Fruit fly (Drosophila melanogaster) whole organism, embryonic: ENCODE data around the gene CG17801.

Experiments
- ATbp ChIP-seq: fragments of 200-800 bp; sonication (Bioruptor generic); optimal IDR thresholded peaks from 2 replicates; lab custom pipeline; 2017; ENCODE audit warnings: missing biosample characterization, mild to moderate bottlenecking, missing genetic modification characterization, missing genetic modification reagents
- CG1024 ChIP-seq: fragments of 200-800 bp; sonication (Bioruptor generic); IDR thresholded peaks from 2 replicates; pipeline ENCODE4 v1.3.6; 2022; ENCODE audit warnings: missing biosample characterization, missing genetic modification characterization
- CG10979 ChIP-seq: fragments of 200-800 bp; sonication (Bioruptor generic); optimal IDR thresholded peaks from 2 replicates; lab custom pipeline; 2018; ENCODE audit warnings: missing biosample characterization, mild to moderate bottlenecking, missing genetic modification characterization, moderate library complexity
- CG11504 ChIP-seq: fragments of 200-800 bp; sonication (Bioruptor generic); optimal IDR thresholded peaks from 3 replicates; lab custom pipeline; 2019; ENCODE audit warnings: missing biosample characterization, mild to moderate bottlenecking, missing genetic modification characterization, moderate library complexity
- CG13296 ChIP-seq: fragments of 200-800 bp; sonication (Bioruptor generic); optimal IDR thresholded peaks from 3 replicates; lab custom pipeline; 2018; ENCODE audit warnings: missing biosample characterization, mild to moderate bottlenecking, missing genetic modification characterization
- CG13775 ChIP-seq: fragments of 200-800 bp; sonication (Bioruptor generic); optimal IDR thresholded peaks from 3 replicates; lab custom pipeline; 2017; ENCODE audit warnings: missing biosample characterization, mild to moderate bottlenecking, missing genetic modification characterization
- CG14441 ChIP-seq: fragments of 200-800 bp; sonication (Bioruptor generic); IDR thresholded peaks from 2 replicates; pipeline ENCODE4 v1.3.6; 2022; ENCODE audit warnings: missing biosample characterization, missing genetic modification characterization
- CG14710 ChIP-seq: fragments of 200-800 bp; sonication (Bioruptor generic); optimal IDR thresholded peaks from 3 replicates; lab custom pipeline; 2019; ENCODE audit warnings: missing biosample characterization, mild to moderate bottlenecking, missing genetic modification characterization, moderate library complexity
- CG17359 ChIP-seq: fragments of 200-800 bp; sonication (Bioruptor generic); optimal IDR thresholded peaks from 3 replicates; lab custom pipeline; 2018; ENCODE audit warnings: missing biosample characterization, mild to moderate bottlenecking, missing genetic modification characterization, moderate library complexity
- CG17361 ChIP-seq: fragments of 200-800 bp; sonication (Bioruptor generic); IDR thresholded peaks from 3 replicates; pipeline ENCODE4 v1.3.6; 2022; ENCODE audit warnings: missing biosample characterization, missing genetic modification characterization
- CG17829 ChIP-seq: fragments of 200-800 bp; optimal IDR thresholded peaks from 2 replicates; lab custom pipeline; 2019; ENCODE audit warnings: missing biosample characterization, mild to moderate bottlenecking, missing genetic modification characterization, moderate library complexity
- CG2129 ChIP-seq: fragments of 200-800 bp; sonication (Bioruptor generic); IDR thresholded peaks from 2 replicates; pipeline ENCODE4 v1.3.6; 2022; ENCODE audit warnings: missing biosample characterization, missing genetic modification characterization; ENCODE audit not compliant: partially characterized antibody
- CG2712 ChIP-seq: fragments of 200-800 bp; optimal IDR thresholded peaks from 3 replicates; lab custom pipeline; 2019; ENCODE audit warnings: missing biosample characterization, mild to moderate bottlenecking, missing genetic modification characterization, moderate library complexity
- CG2875 ChIP-seq: fragments of 200-800 bp; sonication (Bioruptor generic); optimal IDR thresholded peaks from 2 replicates; lab custom pipeline; 2017; ENCODE audit warnings: missing biosample characterization, mild to moderate bottlenecking, missing genetic modification characterization, missing genetic modification reagents
- CG4707 ChIP-seq: fragments of 200-800 bp; sonication (Bioruptor generic); optimal IDR thresholded peaks from 2 replicates; lab custom pipeline; 2018; ENCODE audit warnings: missing biosample characterization, mild to moderate bottlenecking, missing genetic modification characterization, moderate library complexity
- CG6254 ChIP-seq: fragments of 200-800 bp; sonication (Bioruptor generic); optimal IDR thresholded peaks from 3 replicates; lab custom pipeline; 2017; ENCODE audit warnings: mild to moderate bottlenecking, missing biosample characterization, missing genetic modification reagents, missing genetic modification characterization
- CG8924 ChIP-seq: fragments of 200-800 bp; optimal IDR thresholded peaks from 3 replicates; lab custom pipeline; 2019; ENCODE audit warnings: missing biosample characterization, mild to moderate bottlenecking, missing genetic modification characterization, moderate library complexity
- Dll ChIP-seq: fragments of 200-800 bp; sonication (Bioruptor generic); IDR thresholded peaks from 4 replicates; pipeline ENCODE4 v1.3.6; 2022; ENCODE audit warnings: missing biosample characterization, missing genetic modification characterization; ENCODE audit not compliant: partially characterized antibody
- Drgx ChIP-seq: fragments of 200-800 bp; sonication (Bioruptor generic); IDR thresholded peaks from 2 replicates; pipeline ENCODE4 v1.3.6; 2022; ENCODE audit warnings: missing biosample characterization, missing genetic modification characterization
- E2f1 ChIP-seq: fragments of 200-800 bp; sonication (Bioruptor generic); IDR thresholded peaks from 2 replicates; pipeline ENCODE4 v1.3.6; 2022; ENCODE audit warnings: missing biosample characterization, missing genetic modification characterization
- HmgZ ChIP-seq: fragments of 200-800 bp; sonication (Bioruptor generic); optimal IDR thresholded peaks from 2 replicates; lab custom pipeline; 2018; ENCODE audit warnings: missing biosample characterization, mild to moderate bottlenecking, missing genetic modification characterization
- Hr39 ChIP-seq: fragments of >200 bp; optimal IDR thresholded peaks from 2 replicates; lab custom pipeline; 2017
- Med ChIP-seq: fragments of 200-800 bp; sonication (Bioruptor generic); peaks from one replicate; lab custom pipeline; 2016; ENCODE audit warnings: missing biosample characterization, missing genetic modification characterization, mild to moderate bottlenecking, inconsistent platforms, moderate library complexity
- Neu2 ChIP-seq: fragments of 200-800 bp; sonication (Bioruptor generic); optimal IDR thresholded peaks from 3 replicates; lab custom pipeline; 2016; ENCODE audit warnings: missing biosample characterization, missing genetic modification characterization, borderline replicate concordance
- Ptx1 ChIP-seq: fragments of 200-800 bp; sonication (Bioruptor generic); IDR thresholded peaks from 2 replicates; pipeline ENCODE4 v1.3.6; 2022; ENCODE audit warnings: missing biosample characterization, missing genetic modification characterization
- Sox102F ChIP-seq: fragments of 200-800 bp; sonication (Bioruptor generic); optimal IDR thresholded peaks from 2 replicates; lab custom pipeline; 2018; ENCODE audit warnings: missing biosample characterization, mild to moderate bottlenecking, missing genetic modification characterization, moderate library complexity
- ase ChIP-seq: fragments of 200-800 bp; sonication (Bioruptor generic); IDR thresholded peaks from 3 replicates; pipeline ENCODE4 v1.3.6; 2022; ENCODE audit warnings: missing biosample characterization, missing genetic modification characterization
- ci ChIP-seq: fragments of 200-800 bp; sonication (Bioruptor generic); IDR thresholded peaks from 3 replicates; pipeline ENCODE4 v1.3.6; 2022; ENCODE audit warnings: missing biosample characterization, missing genetic modification characterization
- crol ChIP-seq: fragments of 200-800 bp; sonication (Bioruptor generic); IDR thresholded peaks from 2 replicates; pipeline ENCODE4 v1.3.6; 2022; ENCODE audit warnings: missing biosample characterization, missing genetic modification characterization
- dan ChIP-seq: fragments of 200-800 bp; sonication (Bioruptor generic); IDR thresholded peaks from 2 replicates; pipeline ENCODE4 v1.3.6; 2022; ENCODE audit warnings: missing biosample characterization, missing genetic modification characterization
- dmrt99B ChIP-seq: fragments of 200-800 bp; sonication (Bioruptor generic); optimal IDR thresholded peaks from 2 replicates; lab custom pipeline; 2018; ENCODE audit warnings: missing biosample characterization, mild to moderate bottlenecking, missing genetic modification characterization, moderate library complexity
- dysf ChIP-seq: fragments of 200-800 bp; sonication (Bioruptor generic); IDR thresholded peaks from 3 replicates; pipeline ENCODE4 v1.3.6; 2022; ENCODE audit warnings: missing biosample characterization, missing genetic modification characterization
- gem ChIP-seq: fragments of 200-800 bp; sonication (Bioruptor generic); optimal IDR thresholded peaks from 2 replicates; lab custom pipeline; 2019; ENCODE audit warnings: missing biosample characterization, mild to moderate bottlenecking, missing genetic modification characterization, moderate library complexity
- nom ChIP-seq: fragments of 200-800 bp; sonication (Bioruptor generic); optimal IDR thresholded peaks from 2 replicates; lab custom pipeline; 2017; ENCODE audit warnings: missing biosample characterization, missing genetic modification characterization, mild to moderate bottlenecking, moderate library complexity, missing genetic modification reagents
- pan ChIP-seq, 4 experiments: fragments of >200 bp in 3 of 4; fragments of 200-800 bp in 1 of 4; sonication (Bioruptor generic) in 1 of 4; optimal IDR thresholded peaks in 3 of 4; IDR thresholded peaks in 1 of 4; 2 replicates each; pipeline versions ENCODE4 v1.3.6 to Lab custom; 2017 to 2022; ENCODE audit warnings: missing biosample characterization in 2 of 4, missing genetic modification characterization in 2 of 4, mixed read lengths in 1 of 4
- psq ChIP-seq: fragments of 200-800 bp; sonication (Bioruptor generic); optimal IDR thresholded peaks from 2 replicates; lab custom pipeline; 2017; ENCODE audit warnings: missing biosample characterization, missing genetic modification characterization
- row ChIP-seq: fragments of 200-800 bp; sonication (Bioruptor generic); IDR thresholded peaks from 3 replicates; pipeline ENCODE4 v1.3.6; 2022; ENCODE audit warnings: missing biosample characterization, missing genetic modification characterization
- sc ChIP-seq, 3 experiments: fragments of >200 bp in 2 of 3; fragments of 200-800 bp in 1 of 3; sonication (Bioruptor generic) in 1 of 3; optimal IDR thresholded peaks; 2 replicates in 2 of 3; 3 replicates in 1 of 3; lab custom pipeline; 2017; ENCODE audit warnings: mild to moderate bottlenecking in 1 of 3, missing biosample characterization in 1 of 3, missing genetic modification characterization in 1 of 3, missing genetic modification reagents in 1 of 3
- scrt ChIP-seq: fragments of 200-800 bp; sonication (Bioruptor generic); optimal IDR thresholded peaks from 2 replicates; lab custom pipeline; 2018; ENCODE audit warnings: missing biosample characterization, mild to moderate bottlenecking, missing genetic modification characterization, moderate library complexity
- sens ChIP-seq: fragments of 200-800 bp; sonication (Bioruptor generic); peaks from one replicate; lab custom pipeline; 2016; ENCODE audit warnings: missing biosample characterization, missing genetic modification characterization
- ssp ChIP-seq: fragments of 200-800 bp; sonication (Bioruptor generic); IDR thresholded peaks from 2 replicates; pipeline ENCODE4 v1.3.6; 2022; ENCODE audit warnings: missing biosample characterization, missing genetic modification characterization
- stwl ChIP-seq: fragments of 200-800 bp; sonication (Bioruptor generic); optimal IDR thresholded peaks from 3 replicates; lab custom pipeline; 2018; ENCODE audit warnings: missing biosample characterization, mild to moderate bottlenecking, missing genetic modification characterization, moderate library complexity
- tap ChIP-seq: fragments of 200-800 bp; optimal IDR thresholded peaks from 3 replicates; lab custom pipeline; 2019; ENCODE audit warnings: missing biosample characterization, mild to moderate bottlenecking, missing genetic modification characterization, moderate library complexity
- tin ChIP-seq: fragments of 200-800 bp; sonication (Bioruptor generic); optimal IDR thresholded peaks from 3 replicates; lab custom pipeline; 2016; ENCODE audit warnings: missing biosample characterization, missing genetic modification characterization
- tup ChIP-seq: fragments of 200-800 bp; sonication (Bioruptor generic); optimal IDR thresholded peaks from 2 replicates; lab custom pipeline; 2016; ENCODE audit warnings: missing biosample characterization, mild to moderate bottlenecking, missing genetic modification characterization, moderate library complexity
- unpg ChIP-seq: fragments of 200-800 bp; sonication (Bioruptor generic); optimal IDR thresholded peaks from 3 replicates; lab custom pipeline; 2018; ENCODE audit warnings: missing biosample characterization, mild to moderate bottlenecking, missing genetic modification characterization, moderate library complexity

Gene CG17801

DNA sequence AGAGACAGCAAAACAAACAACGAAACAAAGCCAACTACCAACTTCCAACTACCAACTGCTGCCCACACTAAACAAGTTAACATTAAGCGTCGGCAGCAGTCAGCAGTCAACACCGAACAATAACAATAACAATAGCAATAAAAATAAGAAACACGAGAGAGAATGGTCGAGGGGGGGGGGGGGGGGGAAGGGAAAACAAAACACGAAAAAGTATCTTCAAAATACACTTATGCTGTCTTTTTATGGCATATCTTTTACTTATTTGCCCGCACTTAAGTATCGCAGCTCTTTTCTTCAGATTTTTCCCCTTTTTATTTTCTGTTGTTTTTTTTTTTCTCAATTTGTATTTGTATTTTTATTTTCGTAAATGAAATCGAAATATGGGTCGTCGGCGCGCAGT is 13.6 kb downstream of the CG17801 start:
- TF ChIP-seq Neu2 (GFP tag; lab: Kevin White, UChicago) (no peak), dan (GFP tag; lab: Robert Waterston, UW) (no peak), E2f1 (no peak), ssp (GFP tag; lab: Robert Waterston, UW) (no peak), crol (peak; percentile 73), HmgZ (tag; lab: Kevin White, UChicago) (no peak)

DNA sequence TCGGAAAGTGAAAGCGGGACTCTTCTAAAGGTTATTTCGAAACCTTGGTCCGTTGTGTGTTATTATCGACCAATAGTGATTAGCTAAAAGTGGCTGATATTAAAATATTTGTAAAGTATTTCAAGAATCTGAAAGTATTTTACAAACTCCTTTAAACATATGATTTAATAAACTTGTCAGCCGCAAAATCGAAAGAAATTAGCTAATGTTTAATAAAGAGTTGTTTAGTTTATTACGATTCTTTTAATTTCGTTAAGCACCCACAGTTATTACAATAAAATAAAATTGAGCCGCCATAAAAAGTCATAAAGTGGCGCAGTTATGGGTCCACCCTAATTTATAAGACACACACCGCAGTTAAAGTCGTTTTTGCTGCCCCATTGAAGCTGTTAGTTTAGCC is 16.9 kb downstream of the CG17801 start:
- TF ChIP-seq stwl (tag; lab: Kevin White, UChicago) (no peak), CG1024 (GFP tag; lab: Robert Waterston, UW) (no peak), CG11504 (tag; lab: Kevin White, UChicago) (no peak), Ptx1 (no peak), CG13296 (no peak), CG4707 (GFP tag; lab: Kevin White, UChicago) (no peak), scrt (GFP tag; lab: Kevin White, UChicago) (no peak), row (GFP tag; lab: Robert Waterston, UW) (0 out of 3 replicates have a peak, but pooled peaks have one; percentile 5), ci (GFP tag; lab: Robert Waterston, UW) (no peak), nom (GFP tag; lab: Kevin White, UChicago) (peak; percentile 2), sens (GFP tag; lab: Kevin White, UChicago) (peak; percentile 47)

DNA sequence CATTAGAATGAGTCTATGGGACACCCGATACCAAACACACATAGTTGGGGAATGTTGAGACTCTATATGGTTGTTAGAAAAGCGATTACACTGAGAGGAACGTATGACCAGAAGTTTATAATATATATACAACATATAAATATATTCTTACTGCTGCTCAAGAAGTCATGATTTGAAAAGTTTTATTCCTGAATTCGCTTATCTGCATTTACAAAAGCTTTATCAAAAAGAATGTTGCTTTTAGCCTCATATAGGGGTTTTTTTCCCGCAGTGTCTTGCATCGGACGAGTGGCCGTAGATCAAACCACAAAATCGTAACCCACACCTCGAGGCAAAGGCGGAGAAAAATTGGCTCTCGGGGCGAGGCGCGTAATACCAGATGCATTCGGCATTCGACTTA is 19.1 kb downstream of the CG17801 start:
- TF ChIP-seq CG6254 (GFP tag; lab: Kevin White, UChicago): peak; percentile 13
- TF ChIP-seq ci (GFP tag; lab: Robert Waterston, UW): peak; percentile 61; the same call in 1 of the 3 replicates
- peak; percentile 17 for TF ChIP-seq Sox102F
- peak; percentile 40; the same call in 1 of the 2 replicates for TF ChIP-seq Drgx
- TF ChIP-seq CG14441 (GFP tag; lab: Robert Waterston, UW): peak; percentile 18; the same call in 1 of the 2 replicates
- TF ChIP-seq ATbp (GFP tag; lab: Kevin White, UChicago): peak; percentile 6
- TF ChIP-seq Med (GFP tag; lab: Kevin White, UChicago): peak; percentile 4
- no peak for TF ChIP-seq tup (GFP tag; lab: Kevin White, UChicago)
- peak; percentile 4 for TF ChIP-seq unpg (GFP tag; lab: Kevin White, UChicago)
- TF ChIP-seq pan (optimal IDR thresholded peaks at IDR 0.05; lab: Kevin White, UChicago): no peak
- peak in 1 of 2 experiments; percentile 23 for TF ChIP-seq pan (GFP tag; optimal IDR thresholded peaks at IDR 0.05 in 1 of 2, IDR thresholded peaks at IDR 0.05 in 1 of 2)
- TF ChIP-seq sc (optimal IDR thresholded peaks at IDR 0.05; lab: Kevin White, UChicago): no peak
- TF ChIP-seq sc (GFP tag; optimal IDR thresholded peaks at IDR 0.05; lab: Kevin White, UChicago): peak; percentile 9
- peak; percentile 4 for TF ChIP-seq dmrt99B (tag; lab: Kevin White, UChicago)
- TF ChIP-seq CG13775 (GFP tag; lab: Kevin White, UChicago): no peak
- TF ChIP-seq ase: no peak
- peak; percentile 12; the same call in 1 of the 3 replicates for TF ChIP-seq CG17361 (GFP tag; lab: Robert Waterston, UW)
- TF ChIP-seq CG2129 (GFP tag; lab: Robert Waterston, UW): no peak
- peak; percentile 4 for TF ChIP-seq tin (GFP tag; lab: Kevin White, UChicago)
- TF ChIP-seq CG2712 (tag; lab: Kevin White, UChicago): peak; percentile 33
- peak; percentile 52 for TF ChIP-seq CG10979 (tag; lab: Kevin White, UChicago)
- TF ChIP-seq CG11504 (tag; lab: Kevin White, UChicago): peak; percentile 38
- TF ChIP-seq CG8924 (tag; lab: Kevin White, UChicago): no peak
- TF ChIP-seq CG17829 (tag; lab: Kevin White, UChicago): no peak
- TF ChIP-seq tap (tag; lab: Kevin White, UChicago): no peak
- TF ChIP-seq Hr39: no peak
- TF ChIP-seq CG14710 (tag; lab: Kevin White, UChicago): peak; percentile 10
- 0 out of 3 replicates have a peak, but pooled peaks have one; percentile 35 for TF ChIP-seq dysf (GFP tag; lab: Robert Waterston, UW)
- peak; percentile 13 for TF ChIP-seq CG17359 (tag; lab: Kevin White, UChicago)
- TF ChIP-seq psq: no peak
- TF ChIP-seq Dll: no peak
- peak; percentile 41 for TF ChIP-seq gem
- TF ChIP-seq CG2875 (GFP tag; lab: Kevin White, UChicago): no peak
